Fruit fly (Drosophila melanogaster): ENCODE results near the gene CG46468.

The CG46468 gene

DNA sequence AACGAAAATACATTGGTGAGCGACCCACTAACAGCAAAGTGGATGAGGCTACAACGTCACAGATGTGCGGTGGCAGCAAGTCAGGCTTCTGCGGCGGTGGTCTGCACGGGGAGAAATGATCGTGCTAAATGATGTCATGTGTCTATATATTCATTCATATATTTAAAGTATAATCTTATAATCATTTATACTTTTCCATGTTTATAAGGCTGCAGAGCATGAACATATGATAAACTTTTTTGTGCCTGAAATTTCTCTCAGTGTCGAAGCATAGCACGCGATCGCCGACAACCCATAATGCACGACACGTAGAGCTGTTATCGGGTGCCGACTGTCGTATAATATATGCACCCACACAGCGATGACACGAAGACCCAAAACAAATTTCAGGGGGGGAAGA is 33.2 kb upstream of the CG46468 start (continued):
- TF ChIP-seq prd (optimal IDR thresholded peaks at IDR 0.05) (no peak), prd (GFP tag; IDR thresholded peaks at IDR 0.05) (peak; percentile 94), CG17829 (tag; optimal IDR thresholded peaks at IDR 0.05) (peak; percentile 84), CG10654 (GFP tag; optimal IDR thresholded peaks at IDR 0.05) (peak; percentile 6), odd (GFP tag; optimal IDR thresholded peaks at IDR 0.05) (peak; percentile 32), CG15073 (GFP tag; optimal IDR thresholded peaks at IDR 0.05) (no peak), tap (tag; optimal IDR thresholded peaks at IDR 0.05) (peak; percentile 41), Gsc (GFP tag; IDR thresholded peaks at IDR 0.05) (peak; percentile 56), trh (GFP tag; optimal IDR thresholded peaks at IDR 0.05) (no peak), gcm (GFP tag; optimal IDR thresholded peaks at IDR 0.05) (peak; percentile 78), Jarid2 (GFP tag; optimal IDR thresholded peaks at IDR 0.05) (peak; percentile 14), gsb-n (tag; optimal IDR thresholded peaks at IDR 0.05) (peak; percentile 72), CG11247 (GFP tag; IDR thresholded peaks at IDR 0.05) (peak; percentile 54; the same call in 1 of the 2 replicates), Abd-B (GFP tag; optimal IDR thresholded peaks at IDR 0.05) (peak; percentile 61), Asciz (GFP tag; optimal IDR thresholded peaks at IDR 0.05) (peak; percentile 16), tll (GFP tag; optimal IDR thresholded peaks at IDR 0.05) (peak in 1 of 2 experiments; percentile 21), dmrt11E (tag; optimal IDR thresholded peaks at IDR 0.05) (peak; percentile 92), Gug (GFP tag; IDR thresholded peaks at IDR 0.05) (peak; percentile 63; the same call in 3 of the 4 replicates), croc (GFP tag; conservative IDR thresholded peaks at IDR 0.05) (peak; percentile 83), ato (GFP tag; IDR thresholded peaks at IDR 0.05; ENCODE audit: partially characterized antibody) (no peak), CG9215 (GFP tag; IDR thresholded peaks at IDR 0.05) (peak; percentile 38; the same call in 1 of the 2 replicates), CG4404 (GFP tag; IDR thresholded peaks at IDR 0.05) (peak; percentile 91), CG6854 (GFP tag; optimal IDR thresholded peaks at IDR 0.05) (no peak), CG31224 (GFP tag; IDR thresholded peaks at IDR 0.05) (peak; percentile 59), CG3407 (GFP tag; optimal IDR thresholded peaks at IDR 0.05) (peak; percentile 57), Rfx (GFP tag; IDR thresholded peaks at IDR 0.05) (peak; percentile 37; the same call in 1 of the 2 replicates), esg (GFP tag; conservative IDR thresholded peaks at IDR 0.05) (peak; percentile 61; the same call in 1 of the 2 replicates), MTF-1 (GFP tag; optimal IDR thresholded peaks at IDR 0.05; ENCODE audit: borderline replicate concordance) (no peak), CG5245 (GFP tag; optimal IDR thresholded peaks at IDR 0.05) (peak; percentile 55), Lhr (GFP tag; optimal IDR thresholded peaks at IDR 0.05) (peak; percentile 31), Spps (tag; optimal IDR thresholded peaks at IDR 0.05) (peak; percentile 70), CG1233 (GFP tag; optimal IDR thresholded peaks at IDR 0.05) (peak; percentile 59), exex (tag; optimal IDR thresholded peaks at IDR 0.05) (no peak), so (GFP tag; IDR thresholded peaks at IDR 0.05) (peak; percentile 61; the same call in 1 of the 3 replicates), trem (tag; optimal IDR thresholded peaks at IDR 0.05) (peak; percentile 69), sisA (GFP tag; IDR thresholded peaks at IDR 0.05) (peak; percentile 80), oc (tag; optimal IDR thresholded peaks at IDR 0.05) (peak; percentile 12), dmrt99B (tag; optimal IDR thresholded peaks at IDR 0.05) (peak; percentile 66), CG17385 (GFP tag; optimal IDR thresholded peaks at IDR 0.05) (peak; percentile 36), CG16815 (GFP tag; optimal IDR thresholded peaks at IDR 0.05) (peak; percentile 75), gt (GFP tag; IDR thresholded peaks at IDR 0.05) (peak; percentile 72), Dad (GFP tag; optimal IDR thresholded peaks at IDR 0.05) (no peak), CG10462 (GFP tag; optimal IDR thresholded peaks at IDR 0.05) (peak; percentile 7), Fer1 (GFP tag; optimal IDR thresholded peaks at IDR 0.05) (no peak), dati (GFP tag; IDR thresholded peaks at IDR 0.05) (0 out of 2 replicates have a peak, but pooled peaks have one; percentile 35), tna (GFP tag; IDR thresholded peaks at IDR 0.05; ENCODE audit: partially characterized antibody) (no peak), fd64A (GFP tag; optimal IDR thresholded peaks at IDR 0.05) (peak; percentile 37), Dll (GFP tag; IDR thresholded peaks at IDR 0.05; ENCODE audit: partially characterized antibody) (no peak), CG11723 (GFP tag; optimal IDR thresholded peaks at IDR 0.05) (peak; percentile 21), CG30403 (GFP tag; optimal IDR thresholded peaks at IDR 0.05) (peak; percentile 58)
